Worm (Caenorhabditis elegans): ENCODE measurements around the gene nhr-178.

DNA sequence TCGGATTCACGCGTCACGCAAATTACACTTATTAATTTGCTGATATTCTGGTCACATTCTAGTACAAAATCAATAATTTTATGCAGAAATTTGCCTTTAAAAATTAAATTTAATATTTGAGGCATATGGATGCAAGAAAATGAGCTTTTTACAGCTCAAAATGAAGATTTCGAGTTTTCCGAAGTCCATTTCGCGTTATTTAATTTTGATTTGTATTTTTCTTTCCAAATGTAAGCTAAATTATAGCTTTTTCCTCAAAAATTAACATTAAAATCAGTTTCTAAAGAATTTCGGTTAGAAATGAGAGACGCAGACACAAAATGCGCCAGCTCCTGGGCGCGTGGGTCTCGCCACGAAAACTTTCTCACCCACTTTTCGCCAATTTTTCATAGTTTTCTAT lies 20.8 kb downstream of the nhr-178 start, which contains the start of gene F16B4.6:
- TF ChIP-seq sptf-1 (tag; optimal IDR thresholded peaks at IDR 0.05) (no peak), nhr-76 (tag; optimal IDR thresholded peaks at IDR 0.05) (no peak), egl-13 (tag; optimal IDR thresholded peaks at IDR 0.05) (no peak), mep-1 (tag; optimal IDR thresholded peaks at IDR 0.05) (no peak), unc-130 (tag; optimal IDR thresholded peaks at IDR 0.05) (no peak), lin-13 (GFP tag; optimal IDR thresholded peaks at IDR 0.05) (no peak)
